Worm (Caenorhabditis elegans) whole organism, L2 larva: Measurements from ENCODE around the gene K10B2.4.
A peak's percentile ranks its signal among the peaks of the same experiment; 100 is the strongest.

Source experiments
- C34F6.9 ChIP-seq: fragments of 150-350 bp; optimal IDR thresholded peaks from 2 replicates; lab custom pipeline; 2014; ENCODE audit warnings: missing biosample characterization, missing genetic modification characterization
- R02D3.7 ChIP-seq: fragments of 150-350 bp; optimal IDR thresholded peaks from 2 replicates; lab custom pipeline; 2014; ENCODE audit warnings: missing biosample characterization, missing genetic modification characterization
- ZK546.5 ChIP-seq: sonication (generic microtip); optimal IDR thresholded peaks from 2 replicates; lab custom pipeline; 2017; ENCODE audit warnings: missing biosample characterization, missing genetic modification characterization
- ama-1 ChIP-seq: fragments of 150-350 bp; optimal IDR thresholded peaks from 2 replicates; lab custom pipeline; 2018; ENCODE audit warnings: inconsistent platforms
- blmp-1 ChIP-seq: sonication (generic microtip); optimal IDR thresholded peaks from 2 replicates; lab custom pipeline; 2017; ENCODE audit warnings: missing genetic modification characterization, mild to moderate bottlenecking, missing compliant biosample characterization, antibody characterized with exemption, moderate library complexity; ENCODE audit not compliant: insufficient read depth
- crh-2 ChIP-seq: sonication (generic microtip); optimal IDR thresholded peaks from 2 replicates; lab custom pipeline; 2017; ENCODE audit warnings: missing biosample characterization, missing genetic modification characterization
- egl-27 ChIP-seq: sonication (generic microtip); optimal IDR thresholded peaks from 3 replicates; lab custom pipeline; 2017; ENCODE audit warnings: missing biosample characterization, missing genetic modification reagents, missing genetic modification characterization
- elt-1 ChIP-seq: fragments of 150-350 bp; optimal IDR thresholded peaks from 2 replicates; lab custom pipeline; 2014; ENCODE audit warnings: missing biosample characterization, missing genetic modification characterization
- elt-3 ChIP-seq: sonication (generic microtip); optimal IDR thresholded peaks from 2 replicates; lab custom pipeline; 2017; ENCODE audit warnings: missing biosample characterization, missing genetic modification characterization
- fos-1 ChIP-seq: fragments of 150-350 bp; optimal IDR thresholded peaks from 2 replicates; lab custom pipeline; 2014; ENCODE audit warnings: missing biosample characterization, missing genetic modification characterization
- gmeb-1 ChIP-seq: fragments of 150-350 bp; optimal IDR thresholded peaks from 2 replicates; lab custom pipeline; 2014; ENCODE audit warnings: missing biosample characterization, missing genetic modification characterization
- lin-13 ChIP-seq: fragments of 150-350 bp; optimal IDR thresholded peaks from 2 replicates; lab custom pipeline; 2014; ENCODE audit warnings: missing biosample characterization, missing genetic modification reagents, missing genetic modification characterization
- lin-39 ChIP-seq: fragments of 150-350 bp; optimal IDR thresholded peaks from 2 replicates; lab custom pipeline; 2014; ENCODE audit warnings: missing biosample characterization, missing genetic modification reagents, missing genetic modification characterization
- lsy-2 ChIP-seq, 2 experiments: fragments of 150-350 bp in 1 of 2; sonication (generic microtip) in 1 of 2; optimal IDR thresholded peaks; 2 replicates each; lab custom pipeline; 2014 to 2017; ENCODE audit warnings: missing biosample characterization in 2 of 2, missing genetic modification characterization in 2 of 2
- mab-5 ChIP-seq: fragments of 150-350 bp; optimal IDR thresholded peaks from 2 replicates; lab custom pipeline; 2014; ENCODE audit warnings: missing biosample characterization, missing genetic modification characterization
- mbf-1 ChIP-seq: sonication (generic microtip); optimal IDR thresholded peaks from 2 replicates; lab custom pipeline; 2017; ENCODE audit warnings: missing biosample characterization, missing genetic modification characterization
- mdl-1 ChIP-seq, 2 experiments: fragments of 150-350 bp in 1 of 2; sonication (generic microtip) in 1 of 2; optimal IDR thresholded peaks; 2 replicates each; lab custom pipeline; 2017; ENCODE audit warnings: missing biosample characterization in 2 of 2, missing genetic modification characterization in 2 of 2
- nhr-10 ChIP-seq: sonication (generic microtip); optimal IDR thresholded peaks from 2 replicates; lab custom pipeline; 2017; ENCODE audit warnings: missing biosample characterization, missing genetic modification characterization
- nhr-11 ChIP-seq: fragments of 150-350 bp; optimal IDR thresholded peaks from 2 replicates; lab custom pipeline; 2014; ENCODE audit warnings: missing biosample characterization, missing genetic modification characterization
- nhr-12 ChIP-seq: fragments of 150-350 bp; optimal IDR thresholded peaks from 2 replicates; lab custom pipeline; 2014; ENCODE audit warnings: missing biosample characterization, missing genetic modification characterization
- nhr-129 ChIP-seq: fragments of 150-350 bp; optimal IDR thresholded peaks from 2 replicates; lab custom pipeline; 2014; ENCODE audit warnings: missing biosample characterization, missing genetic modification characterization
- nhr-21 ChIP-seq: fragments of 150-350 bp; optimal IDR thresholded peaks from 2 replicates; lab custom pipeline; 2014; ENCODE audit warnings: missing biosample characterization, missing genetic modification characterization
- nhr-23 ChIP-seq: fragments of 150-350 bp; optimal IDR thresholded peaks from 2 replicates; lab custom pipeline; 2014; ENCODE audit warnings: missing biosample characterization, missing genetic modification reagents, missing genetic modification characterization
- nhr-6 ChIP-seq: fragments of 150-350 bp; optimal IDR thresholded peaks from 2 replicates; lab custom pipeline; 2014; ENCODE audit warnings: missing biosample characterization, missing genetic modification characterization
- nhr-77 ChIP-seq: fragments of 150-350 bp; optimal IDR thresholded peaks from 2 replicates; lab custom pipeline; 2014; ENCODE audit warnings: missing biosample characterization, missing genetic modification characterization
- peb-1 ChIP-seq: fragments of 150-350 bp; optimal IDR thresholded peaks from 2 replicates; lab custom pipeline; 2014; ENCODE audit warnings: missing biosample characterization, missing genetic modification characterization
- sem-4 ChIP-seq: fragments of 150-350 bp; optimal IDR thresholded peaks from 2 replicates; lab custom pipeline; 2014; ENCODE audit warnings: missing biosample characterization, missing genetic modification reagents, missing genetic modification characterization
- skn-1 ChIP-seq: sonication (generic microtip); optimal IDR thresholded peaks from 2 replicates; lab custom pipeline; 2017; ENCODE audit warnings: missing biosample characterization, missing genetic modification characterization
- sma-3 ChIP-seq: sonication (generic microtip); optimal IDR thresholded peaks from 2 replicates; lab custom pipeline; 2016; ENCODE audit warnings: missing genetic modification reagents, missing genetic modification characterization, missing compliant biosample characterization
- sma-9 ChIP-seq, 2 experiments: fragments of 150-350 bp in 1 of 2; sonication (generic microtip) in 1 of 2; optimal IDR thresholded peaks; 2 replicates each; lab custom pipeline; 2014 to 2016; ENCODE audit warnings: missing genetic modification characterization in 2 of 2, mild to moderate bottlenecking in 1 of 2, missing biosample characterization in 1 of 2, missing compliant biosample characterization in 1 of 2, missing genetic modification reagents in 1 of 2, moderate library complexity in 1 of 2
- snpc-4 ChIP-seq: fragments of 150-350 bp; optimal IDR thresholded peaks from 2 replicates; lab custom pipeline; 2014; ENCODE audit warnings: missing biosample characterization, missing genetic modification characterization
- unc-39 ChIP-seq: fragments of 150-350 bp; optimal IDR thresholded peaks from 2 replicates; lab custom pipeline; 2014; ENCODE audit warnings: missing biosample characterization, missing genetic modification characterization
- unc-55 ChIP-seq: fragments of 150-350 bp; sonication (generic microtip); optimal IDR thresholded peaks from 3 replicates; lab custom pipeline; 2014; ENCODE audit warnings: missing biosample characterization, missing genetic modification reagents, missing genetic modification characterization
- unc-62 ChIP-seq: fragments of 150-350 bp; optimal IDR thresholded peaks from 2 replicates; lab custom pipeline; 2014; ENCODE audit warnings: missing biosample characterization, missing genetic modification reagents, missing genetic modification characterization
- ztf-1 ChIP-seq: fragments of 200-800 bp; sonication (Bioruptor generic); conservative IDR thresholded peaks from 2 replicates; pipeline ENCODE4 v1.3.6; 2022; ENCODE audit warnings: missing genetic modification characterization, missing compliant biosample characterization

Gene K10B2.4

ce11 chrII:6383183-6383695 lies 22.5 kb upstream of the K10B2.4 start, which contains the start of gene F58F12.1:
Gene F58F12.1, plus strand, starts transcription at chrII:6383645.
- TF ChIP-seq snpc-4 (tag; lab: Kevin White, UChicago) (peak; percentile 28), sma-3 (GFP tag; lab: Kevin White, UChicago) (peak; percentile 18), lin-13 (GFP tag; lab: Kevin White, UChicago) (peak; percentile 61), elt-3 (tag; lab: Kevin White, UChicago) (no peak), fos-1 (tag; lab: Kevin White, UChicago) (peak; percentile 67), lin-39 (tag; lab: Kevin White, UChicago) (no peak), mdl-1 (tag; optimal IDR thresholded peaks at IDR 0.05; lab: Kevin White, UChicago) (no peak), lsy-2 (tag; optimal IDR thresholded peaks at IDR 0.05; lab: Kevin White, UChicago) (peak; percentile 39 to 78), nhr-21 (tag; lab: Kevin White, UChicago) (peak; percentile 16), crh-2 (tag; lab: Kevin White, UChicago) (peak; percentile 24), unc-62 (GFP tag; lab: Kevin White, UChicago) (no peak), sma-9 (GFP tag; optimal IDR thresholded peaks at IDR 0.05; lab: Kevin White, UChicago) (peak; percentile 41), sma-9 (tag; optimal IDR thresholded peaks at IDR 0.05; lab: Kevin White, UChicago) (no peak), nhr-129 (tag; lab: Kevin White, UChicago) (peak; percentile 61), C34F6.9 (tag; lab: Kevin White, UChicago) (peak; percentile 81), sem-4 (tag; lab: Kevin White, UChicago) (peak; percentile 38), gmeb-1 (tag; lab: Kevin White, UChicago) (peak; percentile 66)

- TF ChIP-seq unc-39 (tag; lab: Kevin White, UChicago) (no peak), fos-1 (tag; lab: Kevin White, UChicago) (peak; percentile 3)
Measured at ce11 chrII:6380866-6381265, 20.1 kb upstream of the K10B2.4 start, which contains the start of gene F58F12.12. Gene F58F12.12, plus strand, starts transcription at chrII:6381166.

DNA sequence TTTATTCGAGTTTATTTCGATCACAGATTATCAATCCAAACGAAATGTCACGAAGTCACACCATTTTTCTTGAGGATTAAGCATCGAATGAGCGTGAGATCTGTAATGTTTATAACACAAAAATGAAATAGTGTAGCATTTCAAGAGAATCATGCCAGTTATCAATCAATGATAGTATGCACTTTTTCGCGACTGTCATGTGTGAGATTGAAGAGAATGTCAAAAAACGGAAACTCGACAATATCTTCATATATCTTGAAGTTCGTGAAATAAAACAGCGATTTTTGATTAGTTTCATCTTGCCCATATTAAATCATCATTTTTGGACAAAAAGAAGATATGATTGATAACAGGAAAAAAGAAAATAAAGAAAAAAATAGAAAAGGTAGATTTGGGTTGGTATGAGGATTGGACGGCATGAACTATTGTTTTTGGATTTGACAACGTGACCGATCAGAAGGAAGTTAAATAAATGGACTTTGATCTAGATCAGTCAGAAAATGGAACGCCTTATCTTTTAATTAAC lies 18.3 kb upstream of the K10B2.4 start:
- TF ChIP-seq egl-27 (tag; lab: Kevin White, UChicago) = no peak
- peak; percentile 69 for TF ChIP-seq nhr-21 (tag; lab: Kevin White, UChicago)
- no peak for TF ChIP-seq gmeb-1 (tag; lab: Kevin White, UChicago)
- TF ChIP-seq mbf-1 (tag; lab: Kevin White, UChicago) = no peak
- no peak for TF ChIP-seq C34F6.9 (tag; lab: Kevin White, UChicago)
- TF ChIP-seq elt-1 = no peak
- TF ChIP-seq unc-39 (tag; lab: Kevin White, UChicago) = no peak
- TF ChIP-seq lin-39 (tag; lab: Kevin White, UChicago) = no peak
- TF ChIP-seq nhr-6 (tag; lab: Kevin White, UChicago) = no peak
- no peak for TF ChIP-seq ztf-1 (GFP tag; lab: Robert Waterston, UW)
- no peak for TF ChIP-seq nhr-12
- no peak for TF ChIP-seq crh-2 (tag; lab: Kevin White, UChicago)
- no peak for TF ChIP-seq unc-62 (GFP tag; lab: Kevin White, UChicago)
- no peak for TF ChIP-seq peb-1 (tag; lab: Kevin White, UChicago)
- no peak for TF ChIP-seq skn-1
- no peak for TF ChIP-seq nhr-129 (tag; lab: Kevin White, UChicago)
- no peak for TF ChIP-seq lsy-2 (tag; optimal IDR thresholded peaks at IDR 0.05; lab: Kevin White, UChicago)
- no peak for TF ChIP-seq ama-1 (lab: Kevin White, UChicago)
- TF ChIP-seq mab-5 (tag; lab: Kevin White, UChicago) = no peak
- TF ChIP-seq sma-9 (GFP tag; optimal IDR thresholded peaks at IDR 0.05; lab: Kevin White, UChicago) = peak; percentile 35
- TF ChIP-seq sma-9 (tag; optimal IDR thresholded peaks at IDR 0.05; lab: Kevin White, UChicago) = no peak
- TF ChIP-seq fos-1 (tag; lab: Kevin White, UChicago) = peak; percentile 44
- no peak for TF ChIP-seq nhr-10
- TF ChIP-seq unc-55 = no peak
- no peak for TF ChIP-seq nhr-11 (tag; lab: Kevin White, UChicago)
- peak; percentile 10 for TF ChIP-seq sma-3 (GFP tag; lab: Kevin White, UChicago)

DNA sequence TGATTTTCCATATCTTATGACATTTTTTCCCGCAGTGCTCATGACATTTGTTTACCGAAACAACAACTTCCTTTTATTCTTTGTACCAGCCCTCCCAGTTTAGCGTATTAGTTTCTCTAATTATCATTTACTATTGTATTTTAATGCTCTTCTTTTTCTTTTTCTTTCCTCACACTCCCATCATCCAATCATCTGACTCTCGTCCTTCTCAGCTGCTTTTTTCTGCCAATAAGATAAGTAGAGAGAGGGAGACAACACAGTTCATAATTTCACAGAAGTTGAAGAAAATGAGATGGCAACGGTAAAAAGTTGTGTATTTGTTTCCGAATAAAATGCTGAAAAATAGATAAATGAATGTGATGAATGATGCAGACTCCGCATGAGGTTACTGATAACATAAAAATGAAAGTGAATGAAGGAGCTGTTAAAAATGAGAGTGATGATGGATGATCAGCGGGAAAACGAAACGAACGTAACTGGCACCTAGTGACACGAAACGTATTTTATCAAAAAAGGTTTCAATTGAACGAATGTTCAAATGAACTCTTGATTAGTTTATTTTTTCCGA lies 16.7 kb upstream of the K10B2.4 start:
- no peak for TF ChIP-seq nhr-77 (tag; lab: Kevin White, UChicago)
- TF ChIP-seq ztf-1 (GFP tag; lab: Robert Waterston, UW) = no peak
- TF ChIP-seq ama-1 (lab: Kevin White, UChicago) = no peak
- no peak for TF ChIP-seq nhr-12
- TF ChIP-seq nhr-23 (tag; lab: Kevin White, UChicago) = no peak
- no peak for TF ChIP-seq nhr-6 (tag; lab: Kevin White, UChicago)
- no peak for TF ChIP-seq R02D3.7 (tag; lab: Kevin White, UChicago)
- TF ChIP-seq sma-9 (GFP tag; optimal IDR thresholded peaks at IDR 0.05; lab: Kevin White, UChicago) = peak; percentile 11
- TF ChIP-seq sma-9 (tag; optimal IDR thresholded peaks at IDR 0.05; lab: Kevin White, UChicago) = no peak
- peak; percentile 29 for TF ChIP-seq blmp-1 (tag; lab: Kevin White, UChicago)
- TF ChIP-seq fos-1 (tag; lab: Kevin White, UChicago) = peak; percentile 90
- TF ChIP-seq mab-5 (tag; lab: Kevin White, UChicago) = no peak
- TF ChIP-seq crh-2 (tag; lab: Kevin White, UChicago) = peak; percentile 40
- TF ChIP-seq nhr-129 (tag; lab: Kevin White, UChicago) = peak; percentile 8
- no peak for TF ChIP-seq skn-1
- TF ChIP-seq unc-39 (tag; lab: Kevin White, UChicago) = no peak
- TF ChIP-seq nhr-21 (tag; lab: Kevin White, UChicago) = no peak
- no peak for TF ChIP-seq ZK546.5 (tag; lab: Kevin White, UChicago)
